Fruit fly (Drosophila melanogaster): ENCODE data around the gene CG6168.

Gene CG6168

DNA sequence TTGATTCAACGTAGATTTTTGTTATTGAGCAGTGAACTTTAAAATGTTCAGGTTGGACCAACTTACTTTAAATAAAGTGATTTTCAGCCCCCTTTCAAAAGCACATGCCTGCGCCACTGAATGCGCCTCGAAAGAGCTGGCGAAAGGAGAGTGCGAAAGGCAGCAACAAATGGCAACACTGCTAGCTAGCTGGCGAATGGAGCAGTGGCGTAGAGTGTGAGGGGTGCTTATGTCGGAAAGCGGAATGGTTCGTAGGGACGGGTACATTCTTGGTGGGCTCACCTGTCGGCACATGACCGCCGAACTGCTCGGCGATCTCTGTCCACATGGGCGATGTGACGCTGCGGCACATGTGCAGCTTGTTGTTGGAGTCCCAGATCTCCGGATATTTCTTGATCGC, 42.8 kb upstream of the CG6168 start (continued):
- peak; percentile 68 for TF ChIP-seq Ets21C (GFP tag; optimal IDR thresholded peaks at IDR 0.05)
- peak; percentile 22 for TF ChIP-seq fd85E (GFP tag; optimal IDR thresholded peaks at IDR 0.05)
- peak; percentile 84 for TF ChIP-seq acj6 (GFP tag; optimal IDR thresholded peaks at IDR 0.05)
- TF ChIP-seq Sox15 (GFP tag; optimal IDR thresholded peaks at IDR 0.05), result peak; percentile 83
- TF ChIP-seq eg (GFP tag; IDR thresholded peaks at IDR 0.05), result peak; percentile 93
- peak; percentile 80 for TF ChIP-seq CG8632 (GFP tag; optimal IDR thresholded peaks at IDR 0.05)
- peak; percentile 77 for TF ChIP-seq CG8319 (GFP tag; optimal IDR thresholded peaks at IDR 0.05)
- peak; percentile 83 for TF ChIP-seq CG6792 (GFP tag; optimal IDR thresholded peaks at IDR 0.05)
- TF ChIP-seq CG6854 (GFP tag; optimal IDR thresholded peaks at IDR 0.05), result no peak
- peak; percentile 93 for TF ChIP-seq CG3919 (GFP tag; optimal IDR thresholded peaks at IDR 0.05)
- peak; percentile 83 for TF ChIP-seq CG1621 (tag; optimal IDR thresholded peaks at IDR 0.05)
- peak; percentile 89 for TF ChIP-seq CG8119 (GFP tag; IDR thresholded peaks at IDR 0.05)
- TF ChIP-seq Eip78C (GFP tag), result peak; percentile 96
- peak; percentile 83 for TF ChIP-seq topi (GFP tag; optimal IDR thresholded peaks at IDR 0.05)
- peak; percentile 83 for TF ChIP-seq esn (GFP tag; optimal IDR thresholded peaks at IDR 0.05)

DNA sequence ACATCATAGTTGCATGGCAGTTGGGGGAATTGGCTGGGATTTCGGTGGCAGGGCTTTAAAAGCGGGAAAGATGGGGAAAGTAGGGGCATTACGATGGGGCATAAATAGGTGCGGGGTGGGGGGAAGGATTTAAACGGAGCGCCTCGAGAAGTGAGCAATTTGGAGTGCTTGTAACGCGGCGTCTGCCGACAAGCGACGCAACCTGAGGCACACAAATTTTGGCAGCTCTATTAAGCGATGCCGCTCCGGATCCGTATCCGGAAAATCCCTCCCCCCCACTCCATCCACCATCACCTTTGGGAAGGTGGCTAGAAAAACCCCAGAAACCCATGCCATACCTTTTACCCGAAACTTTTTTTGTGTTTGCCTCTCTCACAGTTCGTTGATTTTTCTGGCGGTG, 38.1 kb upstream of the CG6168 start:
- TF ChIP-seq acj6 (GFP tag; optimal IDR thresholded peaks at IDR 0.05) (no peak), CG6163 (GFP tag; IDR thresholded peaks at IDR 0.05) (peak; percentile 73; the same call in 2 of the 3 replicates), CG9139 (GFP tag; optimal IDR thresholded peaks at IDR 0.05) (no peak), Ets21C (GFP tag; optimal IDR thresholded peaks at IDR 0.05) (no peak)

- TF ChIP-seq CG1621 (tag; optimal IDR thresholded peaks at IDR 0.05) (peak; percentile 35), Ets96B (tag; optimal IDR thresholded peaks at IDR 0.05) (no peak), Eip75B (GFP tag; optimal IDR thresholded peaks at IDR 0.05) (no peak), Blimp-1 (GFP tag; optimal IDR thresholded peaks at IDR 0.05) (no peak), pdm3 (GFP tag; optimal IDR thresholded peaks at IDR 0.05) (no peak), CG6163 (GFP tag; IDR thresholded peaks at IDR 0.05) (peak; percentile 68), CG32006 (GFP tag; optimal IDR thresholded peaks at IDR 0.05) (no peak), achi (GFP tag; optimal IDR thresholded peaks at IDR 0.05) (no peak), dsx (GFP tag; optimal IDR thresholded peaks at IDR 0.05; ENCODE audit: poor library complexity, severe bottlenecking) (no peak), cyc (GFP tag; optimal IDR thresholded peaks at IDR 0.05) (no peak)
These were observed 37.2 kb upstream of the CG6168 start for dm6 chr3L:11358733-11359132.

dm6 chr3L:11357059-11357458, 35.5 kb upstream of the CG6168 start:
- TF ChIP-seq Met (GFP tag; optimal IDR thresholded peaks at IDR 0.05) (no peak), spab (GFP tag; optimal IDR thresholded peaks at IDR 0.05) (no peak), CG6808 (GFP tag; optimal IDR thresholded peaks at IDR 0.05) (no peak), OdsH (GFP tag; optimal IDR thresholded peaks at IDR 0.05) (no peak), ss (GFP tag; optimal IDR thresholded peaks at IDR 0.05) (no peak), acj6 (GFP tag; optimal IDR thresholded peaks at IDR 0.05) (no peak), CG3919 (GFP tag; optimal IDR thresholded peaks at IDR 0.05) (no peak), CG11294 (GFP tag; IDR thresholded peaks at IDR 0.05) (no peak), CG6163 (GFP tag; IDR thresholded peaks at IDR 0.05) (no peak), Eip93F (GFP tag; optimal IDR thresholded peaks at IDR 0.05) (no peak), topi (GFP tag; optimal IDR thresholded peaks at IDR 0.05) (no peak), dac (GFP tag; optimal IDR thresholded peaks at IDR 0.05) (no peak), Lpt (GFP tag; optimal IDR thresholded peaks at IDR 0.05) (no peak), Gug (GFP tag; IDR thresholded peaks at IDR 0.05) (no peak), CG8119 (GFP tag; IDR thresholded peaks at IDR 0.05) (no peak), cyc (GFP tag; optimal IDR thresholded peaks at IDR 0.05) (no peak), Eip78C (GFP tag) (no peak)
